Worm (Caenorhabditis elegans) whole organism, mixed stage, embryonic: Measurements from ENCODE around the gene pmt-2.

Experiments
- blmp-1 ChIP-seq: fragments of 150-350 bp; optimal IDR thresholded peaks from 2 replicates; lab custom pipeline; 2014; ENCODE audit warnings: missing biosample characterization, missing genetic modification characterization
- cnd-1 ChIP-seq: fragments of 200-800 bp; sonication (Bioruptor generic); optimal IDR thresholded peaks from 2 replicates; lab custom pipeline; 2018; ENCODE audit warnings: mild to moderate bottlenecking, missing genetic modification characterization, missing compliant biosample characterization
- mep-1 ChIP-seq: fragments of 150-350 bp; optimal IDR thresholded peaks from 2 replicates; lab custom pipeline; 2017; ENCODE audit warnings: missing biosample characterization, missing genetic modification reagents, missing genetic modification characterization, inconsistent platforms
- nhr-12 ChIP-seq: fragments of 150-350 bp; optimal IDR thresholded peaks from 2 replicates; lab custom pipeline; 2014; ENCODE audit warnings: missing biosample characterization, missing genetic modification characterization
- nhr-76 ChIP-seq: sonication (generic microtip); optimal IDR thresholded peaks from 2 replicates; lab custom pipeline; 2017; ENCODE audit warnings: missing biosample characterization, missing genetic modification characterization
- pha-4 ChIP-seq: fragments of 150-350 bp; optimal IDR thresholded peaks from 2 replicates; lab custom pipeline; 2018; ENCODE audit warnings: missing biosample characterization, missing genetic modification reagents, missing genetic modification characterization
- unc-39 ChIP-seq: fragments of 150-350 bp; optimal IDR thresholded peaks from 2 replicates; lab custom pipeline; 2014; ENCODE audit warnings: missing biosample characterization, missing genetic modification characterization

- TF ChIP-seq pha-4 (tag; lab: Kevin White, UChicago) (no peak), nhr-12 (tag; lab: Kevin White, UChicago) (no peak), blmp-1 (tag; lab: Kevin White, UChicago) (no peak), nhr-76 (tag; lab: Kevin White, UChicago) (no peak), mep-1 (no peak), cnd-1 (tag; lab: Kevin White, UChicago) (no peak), unc-39 (no peak)
Observed at ce11 chrV:4655175-4655574, 26.8 kb downstream of the pmt-2 start, which contains the start of gene F41F3.9.
